Worm (Caenorhabditis elegans) whole organism, L1 larva: ENCODE results near the gene ugt-52.

Source experiments
- ceh-63 ChIP-seq: fragments of 200-800 bp; sonication (Bioruptor generic); optimal IDR thresholded peaks from 2 replicates; lab custom pipeline; 2018; ENCODE audit warnings: mild to moderate bottlenecking, missing genetic modification characterization, missing compliant biosample characterization
- dpl-1 ChIP-seq, 3 experiments: fragments of 150-350 bp in 2 of 3; sonication (generic microtip) in 1 of 3; optimal IDR thresholded peaks; 2 replicates each; lab custom pipeline; 2014 to 2017; ENCODE audit warnings: missing biosample characterization in 3 of 3, missing genetic modification characterization in 3 of 3, missing genetic modification reagents in 3 of 3
- dsc-1 ChIP-seq: sonication (generic microtip); optimal IDR thresholded peaks from 2 replicates; lab custom pipeline; 2016; ENCODE audit warnings: mild to moderate bottlenecking, missing genetic modification characterization, missing compliant biosample characterization
- fkh-10 ChIP-seq: sonication (generic microtip); optimal IDR thresholded peaks from 2 replicates; lab custom pipeline; 2017; ENCODE audit warnings: missing biosample characterization, missing genetic modification reagents, missing genetic modification characterization
- fos-1 ChIP-seq: fragments of 150-350 bp; optimal IDR thresholded peaks from 2 replicates; lab custom pipeline; 2014; ENCODE audit warnings: missing biosample characterization, missing genetic modification characterization
- nhr-76 ChIP-seq: sonication (generic microtip); optimal IDR thresholded peaks from 2 replicates; lab custom pipeline; 2017; ENCODE audit warnings: missing biosample characterization, missing genetic modification characterization
- unc-62 ChIP-seq: fragments of 150-350 bp; optimal IDR thresholded peaks from 2 replicates; lab custom pipeline; 2014; ENCODE audit warnings: missing biosample characterization, missing genetic modification reagents, missing genetic modification characterization

DNA sequence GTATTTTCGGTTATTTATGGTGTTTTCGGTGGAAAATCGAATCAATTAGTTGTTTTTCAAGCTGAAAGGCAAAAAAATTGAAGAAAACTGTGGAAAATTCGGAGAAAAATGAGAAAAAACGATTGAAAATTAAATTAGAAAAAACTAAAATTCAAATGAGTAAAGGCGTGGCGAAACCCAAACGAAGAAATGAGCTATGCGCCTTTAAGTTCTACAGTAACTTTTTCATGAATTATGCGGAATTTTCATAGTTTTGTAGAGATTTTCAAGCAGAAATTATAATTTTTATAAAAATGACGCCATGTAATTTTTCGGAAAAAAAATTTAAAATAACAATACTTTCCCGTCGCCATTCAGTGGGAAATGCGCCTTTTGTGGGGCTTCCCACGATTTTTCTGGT is 51.1 kb downstream of the ugt-52 start:
- no peak for TF ChIP-seq nhr-76 (tag; lab: Kevin White, UChicago)
- TF ChIP-seq unc-62 (GFP tag; lab: Kevin White, UChicago), result no peak
- no peak for TF ChIP-seq dsc-1 (tag; lab: Kevin White, UChicago)
- TF ChIP-seq dpl-1 (GFP tag; optimal IDR thresholded peaks at IDR 0.05; lab: Kevin White, UChicago), result no peak
- no peak for TF ChIP-seq fkh-10 (GFP tag; lab: Kevin White, UChicago)
- no peak for TF ChIP-seq ceh-63 (GFP tag; lab: Kevin White, UChicago)
- no peak for TF ChIP-seq fos-1 (tag; lab: Kevin White, UChicago)
